Worm (Caenorhabditis elegans): Measurements from ENCODE around the gene C55A6.1.

- TF ChIP-seq hmg-4 (GFP tag; optimal IDR thresholded peaks at IDR 0.05): no peak
- no peak for TF ChIP-seq ama-1 (optimal IDR thresholded peaks at IDR 0.05)
- no peak for TF ChIP-seq flt-1 (GFP tag; IDR thresholded peaks at IDR 0.05)
- no peak for TF ChIP-seq sea-1 (GFP tag; conservative IDR thresholded peaks at IDR 0.05)
- no peak for TF ChIP-seq tra-4 (tag; optimal IDR thresholded peaks at IDR 0.05)
- TF ChIP-seq B0310.2 (tag; optimal IDR thresholded peaks at IDR 0.05): no peak
- TF ChIP-seq tbx-11 (GFP tag; IDR thresholded peaks at IDR 0.05): no peak
- TF ChIP-seq hmbx-1 (tag; optimal IDR thresholded peaks at IDR 0.05): no peak
- TF ChIP-seq ceh-13 (GFP tag; optimal IDR thresholded peaks at IDR 0.05): no peak
- no peak for TF ChIP-seq F13C5.2 (tag; optimal IDR thresholded peaks at IDR 0.05)
- no peak for TF ChIP-seq hnd-1 (tag; optimal IDR thresholded peaks at IDR 0.05)
- no peak for TF ChIP-seq pes-1 (GFP tag; IDR thresholded peaks at IDR 0.05)
- TF ChIP-seq tbx-37 (GFP tag; conservative IDR thresholded peaks at IDR 0.05): no peak
- TF ChIP-seq ets-7 (tag; optimal IDR thresholded peaks at IDR 0.05): no peak
These were observed 9.9 kb upstream of the C55A6.1 start, which contains the start of gene C55A6.6 for ce11 chrV:11514677-11515076.
